Worm (Caenorhabditis elegans) whole organism, midembryonic: Measurements from ENCODE around the gene C07D10.6.

Experiments
- ref-1 ChIP-seq: fragments of 200-800 bp; sonication (Bioruptor generic); conservative IDR thresholded peaks from 2 replicates; pipeline ENCODE4 v1.3.6; 2022; ENCODE audit warnings: missing genetic modification reagents, missing genetic modification characterization, missing compliant biosample characterization
- ztf-23 ChIP-seq: fragments of 200-800 bp; sonication (Bioruptor generic); IDR thresholded peaks from 2 replicates; pipeline ENCODE4 v1.3.6; 2022; ENCODE audit warnings: missing genetic modification reagents, missing genetic modification characterization, missing compliant biosample characterization
- ztf-29 ChIP-seq: fragments of 200-800 bp; sonication (Bioruptor generic); IDR thresholded peaks from 2 replicates; pipeline ENCODE4 v1.3.6; 2022; ENCODE audit warnings: missing genetic modification reagents, missing genetic modification characterization, missing compliant biosample characterization

DNA sequence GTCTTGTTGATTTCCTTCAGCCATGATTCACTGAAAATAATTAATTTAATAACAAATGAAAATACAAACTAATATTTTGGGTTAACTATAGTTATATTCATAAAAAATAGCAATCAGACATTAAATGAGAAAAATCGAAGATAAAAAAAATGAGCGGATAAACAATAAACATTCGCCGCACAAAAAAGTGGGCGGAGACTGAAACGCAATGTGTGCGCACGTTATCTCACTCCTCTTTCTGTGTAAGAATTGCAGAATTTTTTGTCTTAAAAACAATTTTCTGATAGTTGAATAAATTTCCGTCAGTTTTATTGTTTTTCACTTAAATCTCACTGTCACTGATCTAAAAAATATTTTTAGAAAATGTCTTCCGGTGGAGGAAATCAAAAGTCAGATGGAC lies 5.0 kb upstream of the C07D10.6 start, which contains the start of the genes mtch-1 and rpb-4:
- TF ChIP-seq ref-1 (GFP tag; lab: Robert Waterston, UW), result no peak
- no peak for TF ChIP-seq ztf-29
- no peak for TF ChIP-seq ztf-23 (GFP tag; lab: Robert Waterston, UW)
